Worm (Caenorhabditis elegans) whole organism, mixed stage, embryonic: ENCODE measurements around the gene tbx-43.

Experiments used
- bed-3 ChIP-seq: fragments of 200-800 bp; sonication (Bioruptor generic); optimal IDR thresholded peaks from 3 replicates; lab custom pipeline; 2018; ENCODE audit warnings: mild to moderate bottlenecking, missing genetic modification characterization, moderate library complexity, missing compliant biosample characterization
- ceh-83 ChIP-seq: fragments of 200-800 bp; sonication (Bioruptor generic); optimal IDR thresholded peaks from 2 replicates; lab custom pipeline; 2018; ENCODE audit warnings: mild to moderate bottlenecking, missing genetic modification characterization, missing compliant biosample characterization
- cnd-1 ChIP-seq: fragments of 200-800 bp; sonication (Bioruptor generic); optimal IDR thresholded peaks from 2 replicates; lab custom pipeline; 2018; ENCODE audit warnings: mild to moderate bottlenecking, missing genetic modification characterization, missing compliant biosample characterization
- drap-1 ChIP-seq: fragments of 200-800 bp; sonication (Bioruptor generic); optimal IDR thresholded peaks from 3 replicates; lab custom pipeline; 2018; ENCODE audit warnings: mild to moderate bottlenecking, missing genetic modification characterization, missing compliant biosample characterization
- elt-3 ChIP-seq: fragments of 150-350 bp; optimal IDR thresholded peaks from 2 replicates; lab custom pipeline; 2014; ENCODE audit warnings: missing biosample characterization, missing genetic modification characterization
- flh-1 ChIP-seq: fragments of 200-800 bp; sonication (Bioruptor generic); optimal IDR thresholded peaks from 2 replicates; lab custom pipeline; 2018; ENCODE audit warnings: mild to moderate bottlenecking, missing genetic modification characterization, moderate library complexity, missing compliant biosample characterization
- ham-2 ChIP-seq: fragments of 200-800 bp; sonication (Bioruptor generic); optimal IDR thresholded peaks from 2 replicates; lab custom pipeline; 2018; ENCODE audit warnings: mild to moderate bottlenecking, missing genetic modification characterization, missing compliant biosample characterization
- lin-13 ChIP-seq: fragments of 150-350 bp; optimal IDR thresholded peaks from 2 replicates; lab custom pipeline; 2014; ENCODE audit warnings: missing biosample characterization, missing genetic modification characterization
- lsy-2 ChIP-seq: fragments of 150-350 bp; optimal IDR thresholded peaks from 2 replicates; lab custom pipeline; 2014; ENCODE audit warnings: missing biosample characterization, missing genetic modification characterization
- mab-5 ChIP-seq: fragments of 150-350 bp; optimal IDR thresholded peaks from 2 replicates; lab custom pipeline; 2014; ENCODE audit warnings: missing biosample characterization, missing genetic modification characterization
- mls-2 ChIP-seq: sonication (generic microtip); optimal IDR thresholded peaks from 2 replicates; lab custom pipeline; 2016; ENCODE audit warnings: mild to moderate bottlenecking, missing genetic modification characterization, moderate library complexity, missing compliant biosample characterization
- nhr-12 ChIP-seq: fragments of 150-350 bp; optimal IDR thresholded peaks from 2 replicates; lab custom pipeline; 2014; ENCODE audit warnings: missing biosample characterization, missing genetic modification characterization
- nhr-28 ChIP-seq: fragments of 150-350 bp; optimal IDR thresholded peaks from 2 replicates; lab custom pipeline; 2014; ENCODE audit warnings: missing biosample characterization, missing genetic modification characterization
- nhr-76 ChIP-seq: sonication (generic microtip); optimal IDR thresholded peaks from 2 replicates; lab custom pipeline; 2017; ENCODE audit warnings: missing biosample characterization, missing genetic modification characterization
- pha-4 ChIP-seq: fragments of 150-350 bp; optimal IDR thresholded peaks from 2 replicates; lab custom pipeline; 2018; ENCODE audit warnings: missing biosample characterization, missing genetic modification reagents, missing genetic modification characterization
- sem-2 ChIP-seq: fragments of 200-800 bp; sonication (Bioruptor generic); optimal IDR thresholded peaks from 2 replicates; lab custom pipeline; 2018; ENCODE audit warnings: mild to moderate bottlenecking, missing genetic modification characterization, missing compliant biosample characterization
- snpc-4 ChIP-seq: fragments of 150-350 bp; optimal IDR thresholded peaks from 2 replicates; lab custom pipeline; 2014; ENCODE audit warnings: missing biosample characterization, missing genetic modification characterization
- sptf-1 ChIP-seq: sonication (generic microtip); optimal IDR thresholded peaks from 2 replicates; lab custom pipeline; 2017; ENCODE audit warnings: mild to moderate bottlenecking, missing genetic modification characterization, moderate library complexity, missing compliant biosample characterization
- tbx-8 ChIP-seq: fragments of 200-800 bp; sonication (Bioruptor generic); optimal IDR thresholded peaks from 2 replicates; lab custom pipeline; 2018; ENCODE audit warnings: mild to moderate bottlenecking, missing genetic modification characterization, moderate library complexity, missing compliant biosample characterization

Gene tbx-43

ce11 chrIII:1717772-1718171 is 52.1 kb downstream of the tbx-43 start:
- no peak for TF ChIP-seq sem-2
- TF ChIP-seq mab-5 (tag; lab: Kevin White, UChicago), result no peak
- TF ChIP-seq nhr-76 (tag; lab: Kevin White, UChicago), result no peak
- TF ChIP-seq pha-4 (tag; lab: Kevin White, UChicago), result no peak
- no peak for TF ChIP-seq ceh-83
- TF ChIP-seq sptf-1 (tag; lab: Kevin White, UChicago), result no peak
- TF ChIP-seq nhr-12 (tag; lab: Kevin White, UChicago), result no peak
- no peak for TF ChIP-seq elt-3
- TF ChIP-seq cnd-1 (tag; lab: Kevin White, UChicago), result no peak
- no peak for TF ChIP-seq lin-13 (tag; lab: Kevin White, UChicago)
- no peak for TF ChIP-seq ham-2 (GFP tag; lab: Kevin White, UChicago)
- no peak for TF ChIP-seq bed-3 (GFP tag; lab: Kevin White, UChicago)
- TF ChIP-seq lsy-2, result no peak
- no peak for TF ChIP-seq snpc-4
- TF ChIP-seq tbx-8 (GFP tag; lab: Kevin White, UChicago), result no peak
- TF ChIP-seq mls-2 (tag; lab: Kevin White, UChicago), result no peak
- TF ChIP-seq drap-1, result no peak
- no peak for TF ChIP-seq flh-1
- TF ChIP-seq nhr-28 (tag; lab: Kevin White, UChicago), result no peak
- TF ChIP-seq, all 35 proteins: peak for 0
